Worm (Caenorhabditis elegans) whole organism, L3 larva: Measurements from ENCODE around the gene Y43F8A.1.

Experiments used
- daf-12 ChIP-seq: fragments of 150-350 bp; optimal IDR thresholded peaks from 2 replicates; lab custom pipeline; 2014; ENCODE audit warnings: missing biosample characterization, missing genetic modification reagents, missing genetic modification characterization
- fkh-2 ChIP-seq: fragments of 150-350 bp; optimal IDR thresholded peaks from 2 replicates; lab custom pipeline; 2014; ENCODE audit warnings: missing biosample characterization, missing genetic modification reagents, missing genetic modification characterization
- nfya-1 ChIP-seq: sonication (generic microtip); optimal IDR thresholded peaks from 2 replicates; lab custom pipeline; 2017; ENCODE audit warnings: missing genetic modification characterization, mild to moderate bottlenecking, missing compliant biosample characterization, antibody characterized with exemption, moderate library complexity; ENCODE audit not compliant: insufficient read depth
- nhr-11 ChIP-seq: fragments of 150-350 bp; optimal IDR thresholded peaks from 2 replicates; lab custom pipeline; 2014; ENCODE audit warnings: missing biosample characterization, missing genetic modification characterization
- nhr-25 ChIP-seq: sonication (generic microtip); optimal IDR thresholded peaks from 2 replicates; lab custom pipeline; 2017; ENCODE audit warnings: missing biosample characterization, missing genetic modification characterization
- nhr-43 ChIP-seq: sonication (generic microtip); optimal IDR thresholded peaks from 2 replicates; lab custom pipeline; 2016; ENCODE audit warnings: mild to moderate bottlenecking, missing genetic modification characterization, missing compliant biosample characterization; ENCODE audit not compliant: poor library complexity, severe bottlenecking
- nhr-76 ChIP-seq: fragments of 150-350 bp; sonication (generic microtip); optimal IDR thresholded peaks from 5 replicates; lab custom pipeline; 2014; ENCODE audit warnings: missing biosample characterization, missing genetic modification characterization
- nhr-77 ChIP-seq: fragments of 150-350 bp; optimal IDR thresholded peaks from 2 replicates; lab custom pipeline; 2014; ENCODE audit warnings: missing biosample characterization, missing genetic modification characterization
- pha-4 ChIP-seq: fragments of 150-350 bp; optimal IDR thresholded peaks from 2 replicates; lab custom pipeline; 2014; ENCODE audit warnings: missing biosample characterization, missing genetic modification reagents, missing genetic modification characterization
- sea-2 ChIP-seq: fragments of 150-350 bp; sonication (generic microtip); optimal IDR thresholded peaks from 4 replicates; lab custom pipeline; 2014; ENCODE audit warnings: missing biosample characterization, missing genetic modification reagents, missing genetic modification characterization
- tbx-2 ChIP-seq: sonication (generic microtip); optimal IDR thresholded peaks from 2 replicates; lab custom pipeline; 2016; ENCODE audit warnings: mild to moderate bottlenecking, missing genetic modification characterization, missing compliant biosample characterization
- ztf-11 ChIP-seq: fragments of 150-350 bp; optimal IDR thresholded peaks from 2 replicates; lab custom pipeline; 2014; ENCODE audit warnings: missing biosample characterization, missing genetic modification characterization

ce11 chrV:19351944-19352343, 18.3 kb upstream of the Y43F8A.1 start:
- TF ChIP-seq fkh-2 (tag; lab: Kevin White, UChicago) (no peak), nhr-11 (tag; lab: Kevin White, UChicago) (no peak), nhr-25 (tag; lab: Kevin White, UChicago) (no peak), nfya-1 (no peak), tbx-2 (no peak), daf-12 (tag; lab: Kevin White, UChicago) (no peak), nhr-77 (tag; lab: Kevin White, UChicago) (no peak), sea-2 (GFP tag; lab: Kevin White, UChicago) (no peak), ztf-11 (tag; lab: Kevin White, UChicago) (no peak), nhr-43 (no peak), pha-4 (tag; lab: Kevin White, UChicago) (no peak), nhr-76 (tag; lab: Kevin White, UChicago) (no peak)
